Worm (Caenorhabditis elegans): Measurements from ENCODE around the gene K02D3.2.

The K02D3.2 gene

ce11 chrX:13700642-13701233, 11.1 kb downstream of the K02D3.2 start (continued):
- peak; percentile 100 for TF ChIP-seq repo-1 (tag; optimal IDR thresholded peaks at IDR 0.05)
- TF ChIP-seq mcd-1 (GFP tag; IDR thresholded peaks at IDR 0.05), result peak; percentile 92
- no peak for TF ChIP-seq ztf-25 (GFP tag; IDR thresholded peaks at IDR 0.05)
- TF ChIP-seq mes-4 (tag; optimal IDR thresholded peaks at IDR 0.05), result no peak
- peak; percentile 100 for TF ChIP-seq lin-40 (tag; optimal IDR thresholded peaks at IDR 0.05)
- peak; percentile 96 for TF ChIP-seq B0035.1 (tag; optimal IDR thresholded peaks at IDR 0.05)
- peak; percentile 10 for TF ChIP-seq snpc-1.3 (tag; optimal IDR thresholded peaks at IDR 0.05; ENCODE audit: insufficient read depth)
- no peak for TF ChIP-seq ama-1 (optimal IDR thresholded peaks at IDR 0.05)
- peak; percentile 11 to 73 for TF ChIP-seq ama-1 (GFP tag; optimal IDR thresholded peaks at IDR 0.05)
- TF ChIP-seq sea-2 (GFP tag; IDR thresholded peaks at IDR 0.05), result 0 out of 2 replicates have a peak, but pooled peaks have one; percentile 51
- TF ChIP-seq hsf-1 (GFP tag; IDR thresholded peaks at IDR 0.05), result no peak
- TF ChIP-seq B0336.3 (GFP tag; IDR thresholded peaks at IDR 0.05), result peak; percentile 99
- TF ChIP-seq sptf-2 (GFP tag; optimal IDR thresholded peaks at IDR 0.05), result peak; percentile 47
- TF ChIP-seq lir-1 (GFP tag; conservative IDR thresholded peaks at IDR 0.05), result peak; percentile 94
- peak in 2 of 3 experiments; percentile 88 to 98 for TF ChIP-seq lin-35 (GFP tag; optimal IDR thresholded peaks at IDR 0.05)
- peak; percentile 23 for TF ChIP-seq snpc-3.4 (tag; optimal IDR thresholded peaks at IDR 0.05)
- TF ChIP-seq snpc-1.1 (tag; optimal IDR thresholded peaks at IDR 0.05; ENCODE audit: insufficient read depth), result no peak
- TF ChIP-seq attf-6 (GFP tag; IDR thresholded peaks at IDR 0.05), result no peak
- TF ChIP-seq ccch-3 (GFP tag; optimal IDR thresholded peaks at IDR 0.05), result peak; percentile 92
- no peak for TF ChIP-seq rec-8 (tag; optimal IDR thresholded peaks at IDR 0.05)
- TF ChIP-seq B0019.2 (GFP tag; conservative IDR thresholded peaks at IDR 0.05), result no peak
- peak; percentile 96 for TF ChIP-seq nhr-80 (tag; optimal IDR thresholded peaks at IDR 0.05)
- 0 out of 2 replicates have a peak, but pooled peaks have one; percentile 34 for TF ChIP-seq Y67H2A.10 (GFP tag; conservative IDR thresholded peaks at IDR 0.05)
- no peak for TF ChIP-seq Y79H2A.3 (GFP tag; conservative IDR thresholded peaks at IDR 0.05)
- peak; percentile 97 for TF ChIP-seq madf-10 (tag; optimal IDR thresholded peaks at IDR 0.05)
- peak; percentile 69 for TF ChIP-seq ztf-18 (tag; optimal IDR thresholded peaks at IDR 0.05)
- peak; percentile 74 for TF ChIP-seq attf-3 (GFP tag; conservative IDR thresholded peaks at IDR 0.05)
- peak; percentile 98 for TF ChIP-seq C06A6.2 (GFP tag; conservative IDR thresholded peaks at IDR 0.05)
- peak; percentile 81 for TF ChIP-seq lin-26 (GFP tag; IDR thresholded peaks at IDR 0.05)
- TF ChIP-seq nfya-1 (tag; optimal IDR thresholded peaks at IDR 0.05; ENCODE audit: borderline replicate concordance, insufficient read depth), result no peak
- TF ChIP-seq hmg-1.2 (GFP tag; IDR thresholded peaks at IDR 0.05), result peak; percentile 86
- TF ChIP-seq dpff-1 (tag; optimal IDR thresholded peaks at IDR 0.05), result peak; percentile 87
- TF ChIP-seq Y53G8AR.9 (GFP tag; conservative IDR thresholded peaks at IDR 0.05), result peak; percentile 97
- peak; percentile 97 for TF ChIP-seq tlf-1 (GFP tag; optimal IDR thresholded peaks at IDR 0.05)
- peak; percentile 78 for TF ChIP-seq ceh-79 (tag; optimal IDR thresholded peaks at IDR 0.05)
- peak; percentile 61 for TF ChIP-seq mel-28 (tag; optimal IDR thresholded peaks at IDR 0.05; ENCODE audit: borderline replicate concordance)
- TF ChIP-seq zfh-2 (GFP tag; conservative IDR thresholded peaks at IDR 0.05), result no peak
- peak; percentile 79 for TF ChIP-seq ceh-100 (GFP tag; IDR thresholded peaks at IDR 0.05)
- TF ChIP-seq lsy-27 (tag; optimal IDR thresholded peaks at IDR 0.05; ENCODE audit: borderline replicate concordance, insufficient read depth), result peak; percentile 27
- TF ChIP-seq F55B11.4 (tag; optimal IDR thresholded peaks at IDR 0.05; ENCODE audit: borderline replicate concordance, insufficient read depth), result no peak
- TF ChIP-seq T26A5.8 (tag; optimal IDR thresholded peaks at IDR 0.05), result no peak
- TF ChIP-seq ekl-4 (GFP tag; IDR thresholded peaks at IDR 0.05), result peak; percentile 94
- TF ChIP-seq K12H6.12 (tag; optimal IDR thresholded peaks at IDR 0.05), result peak; percentile 97
- no peak for TF ChIP-seq xnd-1 (tag; optimal IDR thresholded peaks at IDR 0.05)
- TF ChIP-seq nfyb-1 (GFP tag; IDR thresholded peaks at IDR 0.05), result peak; percentile 98
- peak; percentile 91 for TF ChIP-seq lin-54 (GFP tag; optimal IDR thresholded peaks at IDR 0.05)
- TF ChIP-seq ztf-6 (GFP tag; IDR thresholded peaks at IDR 0.05), result peak; percentile 85

Measured in whole organism, young adult.